Worm (Caenorhabditis elegans): ENCODE data around the gene H14E04.2.

The H14E04.2 gene

DNA sequence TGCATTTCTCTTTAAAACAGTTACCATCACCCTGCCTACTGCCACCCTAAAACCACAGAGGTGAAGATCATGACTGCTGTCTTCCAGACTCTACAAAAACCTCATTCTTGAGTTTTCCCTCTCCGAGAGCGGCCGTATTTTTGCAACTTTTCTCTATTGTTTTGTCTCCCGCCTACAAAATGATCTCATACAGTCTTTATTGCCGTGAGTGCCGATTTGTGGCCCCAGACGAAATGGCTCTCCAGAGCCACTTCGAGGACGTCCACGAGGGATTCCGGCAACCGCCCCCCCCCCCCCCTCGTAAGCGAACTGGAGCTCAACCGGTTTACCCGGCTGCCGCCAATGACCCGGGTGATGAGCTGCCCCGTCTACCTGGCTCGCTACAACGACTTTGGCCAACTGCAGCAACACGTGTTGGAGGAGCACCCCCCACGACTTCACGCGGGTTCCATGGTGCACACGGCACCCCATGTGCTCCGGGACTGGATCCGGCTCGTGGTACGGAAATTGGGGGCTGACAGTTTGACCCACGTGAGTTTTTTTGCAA lies 48.9 kb downstream of the H14E04.2 start (continued):
- TF ChIP-seq mcd-1 (GFP tag; IDR thresholded peaks at IDR 0.05) (0 out of 2 replicates have a peak, but pooled peaks have one; percentile 8), lir-1 (GFP tag; conservative IDR thresholded peaks at IDR 0.05) (no peak), mes-4 (tag; optimal IDR thresholded peaks at IDR 0.05) (no peak)

ce11 chrIII:2426122-2426521 lies 50.1 kb downstream of the H14E04.2 start, which contains the start of gene W04B5.8:
TSS of gene W04B5.8 (plus strand) at chrIII:2426316.
- no peak for TF ChIP-seq dpff-1 (tag; optimal IDR thresholded peaks at IDR 0.05)
- TF ChIP-seq hmg-1.2 (GFP tag; IDR thresholded peaks at IDR 0.05): peak; percentile 76

- TF ChIP-seq hmg-1.2 (GFP tag; IDR thresholded peaks at IDR 0.05) (peak; percentile 56), lir-1 (GFP tag; conservative IDR thresholded peaks at IDR 0.05) (no peak)
These were observed 56.9 kb downstream of the H14E04.2 start for ce11 chrIII:2432925-2433324.
